Worm (Caenorhabditis elegans) whole organism, L4 larva: ENCODE measurements around the gene hpo-10.

Experiments used
- F37D6.2 ChIP-seq: sonication (generic microtip); optimal IDR thresholded peaks from 2 replicates; lab custom pipeline; 2016; ENCODE audit warnings: mild to moderate bottlenecking, missing genetic modification characterization, missing compliant biosample characterization
- F44E2.7 ChIP-seq: fragments of 200-800 bp; sonication (Bioruptor generic); IDR thresholded peaks from 2 replicates; pipeline ENCODE4 v2.1.2; 2022; ENCODE audit warnings: missing genetic modification characterization, missing compliant biosample characterization
- F49E8.2 ChIP-seq: sonication (generic microtip); optimal IDR thresholded peaks from 2 replicates; lab custom pipeline; 2016; ENCODE audit warnings: missing compliant biosample characterization, mild to moderate bottlenecking, missing genetic modification characterization, borderline replicate concordance
- Y5F2A.4 ChIP-seq: fragments of 200-800 bp; sonication (Bioruptor generic); optimal IDR thresholded peaks from 2 replicates; lab custom pipeline; 2018; ENCODE audit warnings: mild to moderate bottlenecking, missing genetic modification characterization, missing compliant biosample characterization
- Y75B8A.6 ChIP-seq: fragments of 200-800 bp; sonication (Bioruptor generic); IDR thresholded peaks from 2 replicates; pipeline ENCODE4 v1.3.6; 2022; ENCODE audit warnings: missing genetic modification reagents, missing genetic modification characterization, missing compliant biosample characterization
- ZK337.2 ChIP-seq: fragments of 200-800 bp; sonication (Bioruptor generic); IDR thresholded peaks from 2 replicates; pipeline ENCODE4 v1.3.6; 2022; ENCODE audit warnings: missing genetic modification reagents, missing genetic modification characterization, missing compliant biosample characterization
- ZK546.5 ChIP-seq, 2 experiments: sonication (generic microtip); optimal IDR thresholded peaks; 2 replicates each; lab custom pipeline; 2017; ENCODE audit warnings: missing biosample characterization in 2 of 2, missing genetic modification characterization in 2 of 2
- aly-2 ChIP-seq: sonication (generic microtip); optimal IDR thresholded peaks from 2 replicates; lab custom pipeline; 2018; ENCODE audit warnings: missing biosample characterization, missing genetic modification characterization
- ama-1 ChIP-seq: fragments of 150-350 bp; optimal IDR thresholded peaks from 2 replicates; lab custom pipeline; 2014; ENCODE audit warnings: inconsistent platforms, mixed read lengths
- ceh-28 ChIP-seq: fragments of 150-350 bp; optimal IDR thresholded peaks from 2 replicates; lab custom pipeline; 2014; ENCODE audit warnings: missing biosample characterization, missing genetic modification reagents, missing genetic modification characterization
- ceh-32 ChIP-seq: sonication (generic microtip); optimal IDR thresholded peaks from 2 replicates; lab custom pipeline; 2016; ENCODE audit warnings: mild to moderate bottlenecking, missing genetic modification characterization, missing compliant biosample characterization; ENCODE audit not compliant: poor library complexity
- ceh-44 ChIP-seq: fragments of 200-800 bp; sonication (Bioruptor generic); IDR thresholded peaks from 2 replicates; pipeline ENCODE4 v1.3.6; 2022; ENCODE audit warnings: missing genetic modification reagents, missing genetic modification characterization, missing compliant biosample characterization
- ceh-82 ChIP-seq: sonication (generic microtip); optimal IDR thresholded peaks from 2 replicates; lab custom pipeline; 2017; ENCODE audit warnings: missing biosample characterization, missing genetic modification characterization
- daf-19 ChIP-seq: fragments of 200-800 bp; sonication (Bioruptor generic); conservative IDR thresholded peaks from 2 replicates; pipeline ENCODE4 v1.3.6; 2022; ENCODE audit warnings: missing genetic modification characterization, missing compliant biosample characterization
- daf-8 ChIP-seq: fragments of 200-800 bp; sonication (Bioruptor generic); IDR thresholded peaks from 2 replicates; pipeline ENCODE4 v1.3.6; 2022; ENCODE audit warnings: missing genetic modification characterization, missing compliant biosample characterization
- dmd-9 ChIP-seq: fragments of 200-800 bp; sonication (Bioruptor generic); IDR thresholded peaks from 2 replicates; pipeline ENCODE4 v1.3.6; 2022; ENCODE audit warnings: missing genetic modification reagents, missing genetic modification characterization, missing compliant biosample characterization
- duxl-1 ChIP-seq: sonication (generic microtip); optimal IDR thresholded peaks from 2 replicates; lab custom pipeline; 2016; ENCODE audit warnings: mild to moderate bottlenecking, missing genetic modification characterization, moderate library complexity, missing compliant biosample characterization; ENCODE audit not compliant: poor library complexity
- dve-1 ChIP-seq: sonication (generic microtip); optimal IDR thresholded peaks from 2 replicates; lab custom pipeline; 2017; ENCODE audit warnings: antibody characterized with exemption, mild to moderate bottlenecking, missing genetic modification characterization, missing compliant biosample characterization; ENCODE audit not compliant: insufficient read depth
- egl-43 ChIP-seq: fragments of 200-800 bp; sonication (Bioruptor generic); IDR thresholded peaks from 2 replicates; pipeline ENCODE4 v1.3.6; 2022; ENCODE audit warnings: missing genetic modification reagents, missing genetic modification characterization, missing compliant biosample characterization
- fkh-10 ChIP-seq: fragments of 150-350 bp; optimal IDR thresholded peaks from 2 replicates; lab custom pipeline; 2014; ENCODE audit warnings: missing biosample characterization, missing genetic modification reagents, missing genetic modification characterization
- fos-1 ChIP-seq: fragments of 150-350 bp; optimal IDR thresholded peaks from 2 replicates; lab custom pipeline; 2014; ENCODE audit warnings: missing biosample characterization, missing genetic modification characterization
- hif-1 ChIP-seq, 2 experiments: sonication (generic microtip); optimal IDR thresholded peaks; 2 replicates each; lab custom pipeline; 2016 to 2017; ENCODE audit warnings: missing compliant biosample characterization in 2 of 2, missing genetic modification characterization in 2 of 2, missing genetic modification reagents in 2 of 2, missing genotype in 2 of 2, mild to moderate bottlenecking in 1 of 2
- jun-1 ChIP-seq: fragments of 150-350 bp; optimal IDR thresholded peaks from 2 replicates; lab custom pipeline; 2014; ENCODE audit warnings: missing biosample characterization, missing genetic modification reagents, missing genetic modification characterization
- lim-7 ChIP-seq: fragments of 200-800 bp; sonication (Bioruptor generic); IDR thresholded peaks from 2 replicates; pipeline ENCODE4 v1.3.6; 2022; ENCODE audit warnings: missing genetic modification characterization, missing compliant biosample characterization
- lin-1 ChIP-seq: fragments of 200-800 bp; sonication (Bioruptor generic); IDR thresholded peaks from 2 replicates; pipeline ENCODE4 v1.3.6; 2022; ENCODE audit warnings: missing genetic modification reagents, missing genetic modification characterization, missing compliant biosample characterization
- lin-15B ChIP-seq: fragments of 150-350 bp; sonication (generic microtip); optimal IDR thresholded peaks from 3 replicates; lab custom pipeline; 2014; ENCODE audit warnings: missing biosample characterization, missing genetic modification characterization
- lin-29 ChIP-seq: fragments of 200-800 bp; sonication (Bioruptor generic); IDR thresholded peaks from 2 replicates; pipeline ENCODE4 v1.3.6; 2022; ENCODE audit warnings: missing genetic modification reagents, missing genetic modification characterization, missing compliant biosample characterization
- lin-38 ChIP-seq: fragments of 200-800 bp; sonication (Bioruptor generic); IDR thresholded peaks from 2 replicates; pipeline ENCODE4 v1.3.6; 2022; ENCODE audit warnings: missing genetic modification reagents, missing genetic modification characterization, missing compliant biosample characterization
- lin-39 ChIP-seq: fragments of 150-350 bp; optimal IDR thresholded peaks from 2 replicates; lab custom pipeline; 2014; ENCODE audit warnings: missing biosample characterization, missing genetic modification reagents, missing genetic modification characterization
- lsy-2 ChIP-seq, 2 experiments: fragments of 150-350 bp in 1 of 2; sonication (generic microtip) in 1 of 2; optimal IDR thresholded peaks; 2 replicates each; lab custom pipeline; 2014 to 2017; ENCODE audit warnings: missing biosample characterization in 2 of 2, missing genetic modification characterization in 2 of 2
- madf-9 ChIP-seq: fragments of 200-800 bp; sonication (Bioruptor generic); conservative IDR thresholded peaks from 2 replicates; pipeline ENCODE4 v1.3.6; 2022; ENCODE audit warnings: missing genetic modification reagents, missing genetic modification characterization, missing compliant biosample characterization
- mxl-2 ChIP-seq: fragments of 200-800 bp; sonication (Bioruptor generic); conservative IDR thresholded peaks from 2 replicates; pipeline ENCODE4 v1.3.6; 2022; ENCODE audit warnings: missing genetic modification reagents, missing genetic modification characterization, missing compliant biosample characterization
- nhr-11 ChIP-seq: fragments of 150-350 bp; optimal IDR thresholded peaks from 2 replicates; lab custom pipeline; 2014; ENCODE audit warnings: missing biosample characterization, missing genetic modification characterization
- nhr-111 ChIP-seq: fragments of 200-800 bp; sonication (Bioruptor generic); optimal IDR thresholded peaks from 2 replicates; lab custom pipeline; 2018; ENCODE audit warnings: mild to moderate bottlenecking, missing genetic modification characterization, missing compliant biosample characterization
- nhr-28 ChIP-seq: fragments of 150-350 bp; optimal IDR thresholded peaks from 2 replicates; lab custom pipeline; 2014; ENCODE audit warnings: missing biosample characterization, missing genetic modification characterization
- nhr-42 ChIP-seq: fragments of 200-800 bp; sonication (Bioruptor generic); IDR thresholded peaks from 2 replicates; pipeline ENCODE4 v1.3.6; 2022; ENCODE audit warnings: missing genetic modification characterization, missing compliant biosample characterization
- nhr-48 ChIP-seq: sonication (generic microtip); optimal IDR thresholded peaks from 2 replicates; lab custom pipeline; 2016; ENCODE audit warnings: mild to moderate bottlenecking, missing genetic modification characterization, missing compliant biosample characterization
- nhr-6 ChIP-seq: fragments of 150-350 bp; optimal IDR thresholded peaks from 2 replicates; lab custom pipeline; 2014; ENCODE audit warnings: missing biosample characterization, missing genetic modification characterization
- nhr-76 ChIP-seq: fragments of 150-350 bp; optimal IDR thresholded peaks from 2 replicates; lab custom pipeline; 2014; ENCODE audit warnings: missing biosample characterization, missing genetic modification characterization
- nhr-77 ChIP-seq: fragments of 150-350 bp; optimal IDR thresholded peaks from 2 replicates; lab custom pipeline; 2014; ENCODE audit warnings: missing biosample characterization, missing genetic modification characterization
- pha-4 ChIP-seq, 2 experiments: fragments of 150-350 bp in 1 of 2; fragments of 200-800 bp in 1 of 2; sonication (Bioruptor generic) in 1 of 2; IDR thresholded peaks in 1 of 2; optimal IDR thresholded peaks in 1 of 2; 2 replicates each; pipeline versions ENCODE4 v1.3.6 to Lab custom; 2014 to 2022; ENCODE audit warnings: missing genetic modification characterization in 2 of 2, missing genetic modification reagents in 2 of 2, missing biosample characterization in 1 of 2, missing compliant biosample characterization in 1 of 2
- php-3 ChIP-seq: fragments of 200-800 bp; sonication (Bioruptor generic); IDR thresholded peaks from 2 replicates; pipeline ENCODE4 v1.3.6; 2022; ENCODE audit warnings: missing genetic modification reagents, missing genetic modification characterization, missing compliant biosample characterization
- rbr-2 ChIP-seq: sonication (generic microtip); optimal IDR thresholded peaks from 2 replicates; lab custom pipeline; 2016; ENCODE audit warnings: missing genotype, missing genetic modification characterization, missing compliant biosample characterization
- snpc-1.2 ChIP-seq: fragments of 200-800 bp; sonication (Bioruptor generic); IDR thresholded peaks from 2 replicates; pipeline ENCODE4 v1.3.6; 2022; ENCODE audit warnings: missing genetic modification reagents, missing genetic modification characterization, missing compliant biosample characterization
- spr-3 ChIP-seq: fragments of 200-800 bp; sonication (Bioruptor generic); optimal IDR thresholded peaks from 2 replicates; lab custom pipeline; 2018; ENCODE audit warnings: mild to moderate bottlenecking, missing genetic modification characterization, missing compliant biosample characterization
- tra-1 ChIP-seq: fragments of 200-800 bp; sonication (Bioruptor generic); IDR thresholded peaks from 2 replicates; pipeline ENCODE4 v1.3.6; 2022; ENCODE audit warnings: missing genetic modification reagents, missing genetic modification characterization, missing compliant biosample characterization
- unc-39 ChIP-seq: sonication (generic microtip); optimal IDR thresholded peaks from 2 replicates; lab custom pipeline; 2017; ENCODE audit warnings: missing biosample characterization, missing genetic modification characterization
- vab-7 ChIP-seq: fragments of 200-800 bp; sonication (Bioruptor generic); IDR thresholded peaks from 2 replicates; pipeline ENCODE4 v1.3.6; 2022; ENCODE audit warnings: missing genetic modification reagents, missing genetic modification characterization, missing compliant biosample characterization
- zag-1 ChIP-seq: fragments of 150-350 bp; optimal IDR thresholded peaks from 2 replicates; lab custom pipeline; 2014; ENCODE audit warnings: missing biosample characterization, missing genetic modification characterization
- zfp-3 ChIP-seq: fragments of 200-800 bp; sonication (Bioruptor generic); conservative IDR thresholded peaks from 2 replicates; pipeline ENCODE4 v1.3.6; 2022; ENCODE audit warnings: missing genetic modification reagents, missing genetic modification characterization, missing compliant biosample characterization
- ztf-7 ChIP-seq: fragments of 150-350 bp; optimal IDR thresholded peaks from 2 replicates; lab custom pipeline; 2014; ENCODE audit warnings: missing biosample characterization, missing genetic modification characterization

The hpo-10 gene

ce11 chrIII:5919799-5920387 lies 40.6 kb downstream of the hpo-10 start, which contains the start of the genes tdo-2 and C28H8.2 (continued):
- TF ChIP-seq lin-15B (tag; lab: Kevin White, UChicago) (no peak), rbr-2 (tag; lab: Kevin White, UChicago) (no peak), nhr-48 (tag; lab: Kevin White, UChicago) (peak; percentile 85), egl-43 (no peak), ceh-44 (GFP tag; lab: Robert Waterston, UW) (no peak), daf-19 (GFP tag; lab: Robert Waterston, UW) (no peak), ztf-7 (tag; lab: Kevin White, UChicago) (no peak), duxl-1 (tag; lab: Kevin White, UChicago) (no peak), ceh-82 (tag; lab: Kevin White, UChicago) (no peak), dmd-9 (GFP tag; lab: Robert Waterston, UW) (no peak), ama-1 (peak; percentile 56), unc-39 (no peak), F44E2.7 (no peak), lsy-2 (tag; optimal IDR thresholded peaks at IDR 0.05; lab: Kevin White, UChicago) (peak in 1 of 2 experiments; percentile 67), lin-1 (peak; percentile 76; the same call in 1 of the 2 replicates), Y75B8A.6 (GFP tag; lab: Robert Waterston, UW) (no peak), hif-1 (tag; optimal IDR thresholded peaks at IDR 0.05; lab: Kevin White, UChicago) (no peak), snpc-1.2 (GFP tag; lab: Robert Waterston, UW) (no peak), zfp-3 (no peak), zag-1 (tag; lab: Kevin White, UChicago) (no peak), nhr-11 (tag; lab: Kevin White, UChicago) (no peak), nhr-77 (tag; lab: Kevin White, UChicago) (no peak), spr-3 (no peak), fos-1 (tag; lab: Kevin White, UChicago) (no peak), lin-38 (no peak), lin-29 (GFP tag; lab: Robert Waterston, UW) (no peak), F49E8.2 (tag; lab: Kevin White, UChicago) (no peak), ZK337.2 (GFP tag; lab: Robert Waterston, UW) (no peak), vab-7 (GFP tag; lab: Robert Waterston, UW) (no peak), mxl-2 (GFP tag; lab: Robert Waterston, UW) (no peak), lin-39 (tag; lab: Kevin White, UChicago) (no peak), ZK546.5 (tag; optimal IDR thresholded peaks at IDR 0.05; lab: Kevin White, UChicago) (no peak), fkh-10 (no peak), dve-1 (tag; lab: Kevin White, UChicago) (peak; percentile 60), nhr-28 (tag; lab: Kevin White, UChicago) (peak; percentile 85), nhr-111 (GFP tag; lab: Kevin White, UChicago) (no peak), Y5F2A.4 (no peak), nhr-76 (tag; lab: Kevin White, UChicago) (no peak), daf-8 (GFP tag; lab: Robert Waterston, UW) (no peak), nhr-42 (GFP tag; lab: Robert Waterston, UW) (no peak), ceh-32 (no peak), php-3 (GFP tag; lab: Robert Waterston, UW) (no peak), pha-4 (GFP tag; IDR thresholded peaks at IDR 0.05; lab: Robert Waterston, UW) (no peak), pha-4 (tag; optimal IDR thresholded peaks at IDR 0.05; lab: Kevin White, UChicago) (no peak), aly-2 (tag; lab: Kevin White, UChicago) (no peak), jun-1 (tag; lab: Kevin White, UChicago) (no peak), lim-7 (GFP tag; lab: Robert Waterston, UW) (no peak), nhr-6 (tag; lab: Kevin White, UChicago) (no peak), F37D6.2 (tag; lab: Kevin White, UChicago) (no peak), madf-9 (GFP tag; lab: Robert Waterston, UW) (no peak), tra-1 (GFP tag; lab: Robert Waterston, UW) (peak; percentile 55; the same call in 1 of the 2 replicates), ceh-28 (tag; lab: Kevin White, UChicago) (no peak)
